Fruit fly (Drosophila melanogaster) whole organism, embryonic: Measurements from ENCODE around the gene CG2767.

Experiments
- Abd-B ChIP-seq: fragments of 200-800 bp; sonication (Bioruptor generic); optimal IDR thresholded peaks from 2 replicates; lab custom pipeline; 2018; ENCODE audit warnings: missing biosample characterization, mild to moderate bottlenecking, missing genetic modification characterization, moderate library complexity
- Atf6 ChIP-seq: fragments of 200-800 bp; sonication (Bioruptor generic); IDR thresholded peaks from 2 replicates; pipeline ENCODE4 v1.3.6; 2022; ENCODE audit warnings: missing biosample characterization, missing genetic modification characterization
- B-H1 ChIP-seq: fragments of 200-800 bp; sonication (Bioruptor generic); IDR thresholded peaks from 3 replicates; pipeline ENCODE4 v1.3.6; 2022; ENCODE audit warnings: missing biosample characterization, missing genetic modification characterization
- Blimp-1 ChIP-seq: fragments of 200-800 bp; sonication (Bioruptor generic); optimal IDR thresholded peaks from 3 replicates; lab custom pipeline; 2018; ENCODE audit warnings: missing biosample characterization, missing genetic modification characterization, mild to moderate bottlenecking, moderate library complexity, missing genetic modification reagents
- CG10147 ChIP-seq: fragments of 200-800 bp; sonication (Bioruptor generic); optimal IDR thresholded peaks from 2 replicates; lab custom pipeline; 2019; ENCODE audit warnings: missing biosample characterization, mild to moderate bottlenecking, missing genetic modification characterization, moderate library complexity
- CG10543 ChIP-seq: fragments of 200-800 bp; sonication (Bioruptor generic); optimal IDR thresholded peaks from 3 replicates; lab custom pipeline; 2017; ENCODE audit warnings: missing biosample characterization, mild to moderate bottlenecking, missing genetic modification characterization, moderate library complexity
- CG11695 ChIP-seq: fragments of 200-800 bp; sonication (Bioruptor generic); IDR thresholded peaks from 3 replicates; pipeline ENCODE4 v1.3.6; 2022; ENCODE audit warnings: missing biosample characterization, missing genetic modification characterization
- CG14050 ChIP-seq: fragments of 200-800 bp; sonication (Bioruptor generic); IDR thresholded peaks from 3 replicates; pipeline ENCODE4 v1.3.6; 2022; ENCODE audit warnings: missing biosample characterization, missing genetic modification characterization
- CG15011 ChIP-seq: fragments of 200-800 bp; sonication (Bioruptor generic); optimal IDR thresholded peaks from 3 replicates; lab custom pipeline; 2018; ENCODE audit warnings: missing biosample characterization, mild to moderate bottlenecking, missing genetic modification characterization
- CG15269 ChIP-seq: fragments of 200-800 bp; sonication (Bioruptor generic); optimal IDR thresholded peaks from 2 replicates; lab custom pipeline; 2018; ENCODE audit warnings: missing biosample characterization, mild to moderate bottlenecking, missing genetic modification characterization, moderate library complexity
- CG17385 ChIP-seq: fragments of 200-800 bp; sonication (Bioruptor generic); optimal IDR thresholded peaks from 3 replicates; lab custom pipeline; 2018; ENCODE audit warnings: missing biosample characterization, mild to moderate bottlenecking, missing genetic modification characterization
- CG17829 ChIP-seq: fragments of 200-800 bp; optimal IDR thresholded peaks from 2 replicates; lab custom pipeline; 2019; ENCODE audit warnings: missing biosample characterization, mild to moderate bottlenecking, missing genetic modification characterization, moderate library complexity
- CG18476 ChIP-seq: fragments of 200-800 bp; sonication (Bioruptor generic); optimal IDR thresholded peaks from 2 replicates; lab custom pipeline; 2016; ENCODE audit warnings: missing biosample characterization, mild to moderate bottlenecking, missing genetic modification characterization
- CG4424 ChIP-seq: fragments of 200-800 bp; sonication (Bioruptor generic); optimal IDR thresholded peaks from 3 replicates; lab custom pipeline; 2016; ENCODE audit warnings: missing biosample characterization, missing genetic modification characterization
- CG6175 ChIP-seq: fragments of 200-800 bp; sonication (Bioruptor generic); IDR thresholded peaks from 3 replicates; pipeline ENCODE4 v1.3.6; 2022; ENCODE audit warnings: missing biosample characterization, missing genetic modification characterization
- CG7357 ChIP-seq: fragments of 200-800 bp; sonication (Bioruptor generic); IDR thresholded peaks from 3 replicates; pipeline ENCODE4 v1.3.6; 2022; ENCODE audit warnings: missing biosample characterization, missing genetic modification characterization
- CG7745 ChIP-seq: fragments of 200-800 bp; sonication (Bioruptor generic); optimal IDR thresholded peaks from 2 replicates; lab custom pipeline; 2018; ENCODE audit warnings: missing biosample characterization, mild to moderate bottlenecking, missing genetic modification characterization, moderate library complexity
- CoRest ChIP-seq: fragments of 200-800 bp; sonication (Bioruptor generic); optimal IDR thresholded peaks from 3 replicates; lab custom pipeline; 2018; ENCODE audit warnings: missing biosample characterization, mild to moderate bottlenecking, missing genetic modification characterization, moderate library complexity
- Dad ChIP-seq: fragments of 200-800 bp; sonication (Bioruptor generic); optimal IDR thresholded peaks from 3 replicates; lab custom pipeline; 2016; ENCODE audit warnings: missing biosample characterization, missing genetic modification characterization
- Dek ChIP-seq: fragments of 200-800 bp; sonication (Bioruptor generic); optimal IDR thresholded peaks from 3 replicates; lab custom pipeline; 2019; ENCODE audit warnings: missing biosample characterization, mild to moderate bottlenecking, missing genetic modification characterization, moderate library complexity
- GATAe ChIP-seq: fragments of 200-800 bp; sonication (Bioruptor generic); conservative IDR thresholded peaks from 2 replicates; pipeline ENCODE4 v1.3.6; 2022; ENCODE audit warnings: missing biosample characterization, missing genetic modification characterization
- H15 ChIP-seq: fragments of 200-800 bp; sonication (Bioruptor generic); IDR thresholded peaks from 3 replicates; pipeline ENCODE4 v1.3.6; 2022; ENCODE audit warnings: missing biosample characterization, missing genetic modification characterization
- Hmr ChIP-seq: fragments of 200-800 bp; sonication (Bioruptor generic); optimal IDR thresholded peaks from 3 replicates; lab custom pipeline; 2017; ENCODE audit warnings: mild to moderate bottlenecking, missing biosample characterization, missing genetic modification reagents, missing genetic modification characterization
- Hsf ChIP-seq: fragments of 200-800 bp; sonication (Bioruptor generic); optimal IDR thresholded peaks from 3 replicates; lab custom pipeline; 2016; ENCODE audit warnings: missing biosample characterization, missing genetic modification characterization
- Lhr ChIP-seq: fragments of 200-800 bp; sonication (Bioruptor generic); optimal IDR thresholded peaks from 3 replicates; lab custom pipeline; 2017; ENCODE audit warnings: mild to moderate bottlenecking, missing biosample characterization, missing genetic modification reagents, missing genetic modification characterization
- Med ChIP-seq: fragments of 200-800 bp; sonication (Bioruptor generic); peaks from one replicate; lab custom pipeline; 2016; ENCODE audit warnings: missing biosample characterization, missing genetic modification characterization, mild to moderate bottlenecking, inconsistent platforms, moderate library complexity
- Nf-YB ChIP-seq: fragments of 200-800 bp; sonication (Bioruptor generic); optimal IDR thresholded peaks from 3 replicates; lab custom pipeline; 2019; ENCODE audit warnings: missing biosample characterization, mild to moderate bottlenecking, missing genetic modification characterization, moderate library complexity
- Sin3A ChIP-seq: fragments of >200 bp; optimal IDR thresholded peaks from 2 replicates; lab custom pipeline; 2018
- Tbp ChIP-seq: fragments of >200 bp; optimal IDR thresholded peaks from 2 replicates; lab custom pipeline; 2018; ENCODE audit warnings: missing biosample characterization, missing genetic modification characterization
- Vsx1 ChIP-seq: fragments of 200-800 bp; sonication (Bioruptor generic); optimal IDR thresholded peaks from 2 replicates; lab custom pipeline; 2017; ENCODE audit warnings: missing biosample characterization, mild to moderate bottlenecking, missing genetic modification characterization, missing genetic modification reagents
- chm ChIP-seq: fragments of 200-800 bp; sonication (Bioruptor generic); IDR thresholded peaks from 2 replicates; pipeline ENCODE4 v1.3.6; 2022; ENCODE audit warnings: missing biosample characterization, missing genetic modification characterization
- dati ChIP-seq: fragments of 200-800 bp; sonication (Bioruptor generic); IDR thresholded peaks from 2 replicates; pipeline ENCODE4 v1.3.6; 2022; ENCODE audit warnings: missing biosample characterization, missing genetic modification characterization
- dm ChIP-seq: fragments of 200-800 bp; sonication (Bioruptor generic); optimal IDR thresholded peaks from 3 replicates; lab custom pipeline; 2016; ENCODE audit warnings: missing biosample characterization, missing genetic modification characterization
- dmrt99B ChIP-seq: fragments of 200-800 bp; sonication (Bioruptor generic); optimal IDR thresholded peaks from 2 replicates; lab custom pipeline; 2018; ENCODE audit warnings: missing biosample characterization, mild to moderate bottlenecking, missing genetic modification characterization, moderate library complexity
- gce ChIP-seq: fragments of 200-800 bp; sonication (Bioruptor generic); IDR thresholded peaks from 3 replicates; pipeline ENCODE4 v1.3.6; 2022; ENCODE audit warnings: missing biosample characterization, missing genetic modification characterization
- gfzf ChIP-seq: fragments of 200-800 bp; sonication (Bioruptor generic); optimal IDR thresholded peaks from 2 replicates; lab custom pipeline; 2016; ENCODE audit warnings: missing biosample characterization, mild to moderate bottlenecking, missing genetic modification characterization, moderate library complexity
- gsb-n ChIP-seq: fragments of 200-800 bp; sonication (Bioruptor generic); optimal IDR thresholded peaks from 3 replicates; lab custom pipeline; 2018; ENCODE audit warnings: missing biosample characterization, mild to moderate bottlenecking, missing genetic modification characterization
- ham ChIP-seq: fragments of 200-800 bp; sonication (Bioruptor generic); IDR thresholded peaks from 2 replicates; pipeline ENCODE4 v1.3.6; 2022; ENCODE audit warnings: missing biosample characterization, missing genetic modification characterization
- her ChIP-seq: fragments of 200-800 bp; sonication (Bioruptor generic); optimal IDR thresholded peaks from 2 replicates; lab custom pipeline; 2016; ENCODE audit warnings: missing biosample characterization, missing genetic modification characterization
- jumu ChIP-seq: fragments of 200-800 bp; sonication (Bioruptor generic); optimal IDR thresholded peaks from 3 replicates; lab custom pipeline; 2016; ENCODE audit warnings: missing biosample characterization, missing genetic modification characterization
- oc ChIP-seq: fragments of 200-800 bp; sonication (Bioruptor generic); optimal IDR thresholded peaks from 2 replicates; lab custom pipeline; 2018; ENCODE audit warnings: missing biosample characterization, mild to moderate bottlenecking, missing genetic modification characterization, moderate library complexity
- p53 ChIP-seq: fragments of 200-800 bp; sonication (Bioruptor generic); optimal IDR thresholded peaks from 2 replicates; lab custom pipeline; 2016; ENCODE audit warnings: missing biosample characterization, missing genetic modification characterization
- pum ChIP-seq: fragments of 200-800 bp; sonication (Bioruptor generic); optimal IDR thresholded peaks from 2 replicates; lab custom pipeline; 2016; ENCODE audit warnings: missing biosample characterization, missing genetic modification characterization
- pzg ChIP-seq: fragments of 200-800 bp; sonication (Bioruptor generic); optimal IDR thresholded peaks from 3 replicates; lab custom pipeline; 2018; ENCODE audit warnings: missing biosample characterization, mild to moderate bottlenecking, missing genetic modification characterization, moderate library complexity
- salm ChIP-seq: fragments of 200-800 bp; sonication (Bioruptor generic); optimal IDR thresholded peaks from 2 replicates; lab custom pipeline; 2018; ENCODE audit warnings: missing biosample characterization, mild to moderate bottlenecking, missing genetic modification characterization
- sima ChIP-seq: fragments of 200-800 bp; sonication (Bioruptor generic); optimal IDR thresholded peaks from 2 replicates; lab custom pipeline; 2016; ENCODE audit warnings: missing biosample characterization, missing genetic modification characterization
- sob ChIP-seq: fragments of 200-800 bp; sonication (Bioruptor generic); IDR thresholded peaks from 2 replicates; pipeline ENCODE4 v1.3.6; 2022; ENCODE audit warnings: missing biosample characterization, missing genetic modification characterization
- trem ChIP-seq: fragments of 200-800 bp; optimal IDR thresholded peaks from 3 replicates; lab custom pipeline; 2019; ENCODE audit warnings: missing biosample characterization, mild to moderate bottlenecking, missing genetic modification characterization, moderate library complexity
- trh ChIP-seq: fragments of 200-800 bp; sonication (Bioruptor generic); optimal IDR thresholded peaks from 2 replicates; lab custom pipeline; 2016; ENCODE audit warnings: missing biosample characterization, missing genetic modification characterization
- yki ChIP-seq: fragments of >200 bp; optimal IDR thresholded peaks from 3 replicates; lab custom pipeline; 2018

CG2767 gene

dm6 chr3R:7977011-7977925 lies 30.6 kb downstream of the CG2767 start (continued):
- TF ChIP-seq Blimp-1 (GFP tag; lab: Kevin White, UChicago) (no peak), CG17829 (peak; percentile 29), trem (tag; lab: Kevin White, UChicago) (peak; percentile 80), Nf-YB (GFP tag; lab: Kevin White, UChicago) (peak; percentile 4), salm (no peak), CG10147 (peak; percentile 49), yki (lab: Kevin White, UChicago) (no peak), dati (GFP tag; lab: Robert Waterston, UW) (no peak), CG7745 (tag; lab: Kevin White, UChicago) (no peak), Hsf (GFP tag; lab: Kevin White, UChicago) (no peak), chm (GFP tag; lab: Robert Waterston, UW) (no peak; the same call in 1 of the 2 replicates), Sin3A (lab: Kevin White, UChicago) (peak; percentile 27), Atf6 (GFP tag; lab: Robert Waterston, UW) (0 out of 2 replicates have a peak, but pooled peaks have one; percentile 35), dmrt99B (tag; lab: Kevin White, UChicago) (no peak), pum (no peak), CG4424 (GFP tag; lab: Kevin White, UChicago) (peak; percentile 3), Hmr (GFP tag; lab: Kevin White, UChicago) (peak; percentile 62), CG7357 (GFP tag; lab: Robert Waterston, UW) (no peak), gce (no peak), p53 (GFP tag; lab: Kevin White, UChicago) (no peak), ham (GFP tag; lab: Robert Waterston, UW) (no peak), sima (no peak), H15 (GFP tag; lab: Robert Waterston, UW) (no peak), CG14050 (GFP tag; lab: Robert Waterston, UW) (no peak), CG10543 (peak; percentile 72), Lhr (GFP tag; lab: Kevin White, UChicago) (peak; percentile 86), Dek (tag; lab: Kevin White, UChicago) (peak; percentile 52), CG17385 (peak; percentile 33), CG15011 (no peak), oc (tag; lab: Kevin White, UChicago) (peak; percentile 94), CG6175 (GFP tag; lab: Robert Waterston, UW) (no peak), CG11695 (no peak), trh (GFP tag; lab: Kevin White, UChicago) (no peak), dm (GFP tag; lab: Kevin White, UChicago) (peak; percentile 33), Vsx1 (no peak), CG18476 (GFP tag; lab: Kevin White, UChicago) (no peak), gfzf (peak; percentile 98), sob (GFP tag; lab: Robert Waterston, UW) (no peak), jumu (GFP tag; lab: Kevin White, UChicago) (peak; percentile 16), Abd-B (peak; percentile 29), Tbp (GFP tag; lab: Kevin White, UChicago) (no peak), gsb-n (tag; lab: Kevin White, UChicago) (peak; percentile 53), GATAe (GFP tag; lab: Robert Waterston, UW) (no peak), pzg (GFP tag; lab: Kevin White, UChicago) (peak; percentile 98), CoRest (peak; percentile 39), B-H1 (GFP tag; lab: Robert Waterston, UW) (no peak), CG15269 (tag; lab: Kevin White, UChicago) (peak; percentile 13), Med (GFP tag; lab: Kevin White, UChicago) (peak; percentile 89), her (no peak), Dad (no peak)
